Fruit fly (Drosophila melanogaster): Measurements from ENCODE around the gene Tfb4.

dm6 chr2L:1143286-1143685, 7.2 kb downstream of the Tfb4 start:
- no peak for TF ChIP-seq psq (GFP tag; optimal IDR thresholded peaks at IDR 0.05)
- no peak for TF ChIP-seq dsf (GFP tag; optimal IDR thresholded peaks at IDR 0.05; ENCODE audit: borderline replicate concordance)
- TF ChIP-seq Abd-B (GFP tag; optimal IDR thresholded peaks at IDR 0.05): no peak
- no peak for TF ChIP-seq pan (optimal IDR thresholded peaks at IDR 0.05)
- TF ChIP-seq Sp1 (GFP tag; optimal IDR thresholded peaks at IDR 0.05): no peak
- no peak for TF ChIP-seq sage (GFP tag; optimal IDR thresholded peaks at IDR 0.05)
- TF ChIP-seq lola (GFP tag; optimal IDR thresholded peaks at IDR 0.05): no peak
- TF ChIP-seq jim (GFP tag; optimal IDR thresholded peaks at IDR 0.05): no peak
- no peak for TF ChIP-seq h (GFP tag; optimal IDR thresholded peaks at IDR 0.05)
- no peak for TF ChIP-seq rgr (GFP tag; optimal IDR thresholded peaks at IDR 0.05)
- TF ChIP-seq CG9705 (GFP tag; optimal IDR thresholded peaks at IDR 0.05): no peak
- no peak for TF ChIP-seq Vsx2 (GFP tag; optimal IDR thresholded peaks at IDR 0.05; ENCODE audit: partially characterized antibody)
